Worm (Caenorhabditis elegans) whole organism, L2 larva: ENCODE data around the gene unc-16.

Source experiments
- R02D3.7 ChIP-seq: fragments of 150-350 bp; optimal IDR thresholded peaks from 2 replicates; lab custom pipeline; 2014; ENCODE audit warnings: missing biosample characterization, missing genetic modification characterization
- ZK546.5 ChIP-seq: sonication (generic microtip); optimal IDR thresholded peaks from 2 replicates; lab custom pipeline; 2017; ENCODE audit warnings: missing biosample characterization, missing genetic modification characterization
- aly-2 ChIP-seq: fragments of 150-350 bp; optimal IDR thresholded peaks from 2 replicates; lab custom pipeline; 2014; ENCODE audit warnings: missing biosample characterization, missing genetic modification characterization
- ama-1 ChIP-seq: fragments of 150-350 bp; optimal IDR thresholded peaks from 2 replicates; lab custom pipeline; 2018; ENCODE audit warnings: inconsistent platforms
- ceh-16 ChIP-seq: fragments of 150-350 bp; optimal IDR thresholded peaks from 2 replicates; lab custom pipeline; 2014; ENCODE audit warnings: missing biosample characterization, missing genetic modification characterization
- egl-27 ChIP-seq: sonication (generic microtip); optimal IDR thresholded peaks from 3 replicates; lab custom pipeline; 2017; ENCODE audit warnings: missing biosample characterization, missing genetic modification reagents, missing genetic modification characterization
- elt-3 ChIP-seq: sonication (generic microtip); optimal IDR thresholded peaks from 2 replicates; lab custom pipeline; 2017; ENCODE audit warnings: missing biosample characterization, missing genetic modification characterization
- lin-13 ChIP-seq: fragments of 150-350 bp; optimal IDR thresholded peaks from 2 replicates; lab custom pipeline; 2014; ENCODE audit warnings: missing biosample characterization, missing genetic modification reagents, missing genetic modification characterization
- nhr-11 ChIP-seq: fragments of 150-350 bp; optimal IDR thresholded peaks from 2 replicates; lab custom pipeline; 2014; ENCODE audit warnings: missing biosample characterization, missing genetic modification characterization
- nhr-23 ChIP-seq: fragments of 150-350 bp; optimal IDR thresholded peaks from 2 replicates; lab custom pipeline; 2014; ENCODE audit warnings: missing biosample characterization, missing genetic modification reagents, missing genetic modification characterization
- nhr-237 ChIP-seq: fragments of 150-350 bp; optimal IDR thresholded peaks from 2 replicates; lab custom pipeline; 2014; ENCODE audit warnings: missing biosample characterization, missing genetic modification characterization
- unc-62 ChIP-seq: fragments of 150-350 bp; optimal IDR thresholded peaks from 2 replicates; lab custom pipeline; 2014; ENCODE audit warnings: missing biosample characterization, missing genetic modification reagents, missing genetic modification characterization

DNA sequence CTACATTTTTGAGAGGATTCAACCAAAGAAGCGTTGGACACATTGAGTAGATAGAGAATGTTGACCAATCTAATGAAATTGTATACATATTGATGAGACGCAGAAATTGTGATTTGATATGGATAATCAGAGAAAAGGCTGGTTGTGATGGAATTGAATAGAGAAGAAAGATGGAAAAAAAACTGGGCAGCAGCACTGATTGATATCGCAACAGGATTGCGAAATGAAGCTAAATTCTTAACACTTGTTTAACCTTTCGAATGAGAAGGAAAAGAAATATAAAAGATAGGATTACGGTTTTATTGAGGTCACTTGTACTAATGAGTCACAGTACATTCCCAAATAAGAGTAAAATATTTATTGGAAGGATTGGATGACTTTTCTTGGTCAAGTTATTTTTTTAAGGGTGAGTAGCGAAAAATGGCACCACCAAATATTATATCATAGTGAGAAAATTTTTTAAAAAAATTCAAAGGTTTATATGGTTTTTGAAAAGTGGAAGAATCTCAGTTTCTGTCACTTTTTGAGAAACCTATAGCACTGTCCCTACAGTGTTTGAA lies 43.8 kb upstream of the unc-16 start:
- TF ChIP-seq R02D3.7 (tag; lab: Kevin White, UChicago) (no peak), unc-62 (GFP tag; lab: Kevin White, UChicago) (no peak), ama-1 (lab: Kevin White, UChicago) (no peak), nhr-23 (tag; lab: Kevin White, UChicago) (no peak), egl-27 (no peak), aly-2 (tag; lab: Kevin White, UChicago) (no peak), nhr-11 (tag; lab: Kevin White, UChicago) (no peak), ZK546.5 (tag; lab: Kevin White, UChicago) (no peak), elt-3 (tag; lab: Kevin White, UChicago) (no peak), ceh-16 (tag; lab: Kevin White, UChicago) (no peak), nhr-237 (no peak), lin-13 (GFP tag; lab: Kevin White, UChicago) (no peak)
